Fruit fly (Drosophila melanogaster) whole organism, embryonic: ENCODE measurements around the gene Dh31.
A peak's percentile ranks its signal among the peaks of the same experiment; 100 is the strongest.

ENCODE experiments used
- Antp ChIP-seq: fragments of 200-800 bp; sonication (Bioruptor generic); optimal IDR thresholded peaks from 3 replicates; lab custom pipeline; 2016; ENCODE audit warnings: missing biosample characterization, missing genetic modification characterization
- B-H2 ChIP-seq: fragments of 200-800 bp; sonication (Bioruptor generic); optimal IDR thresholded peaks from 2 replicates; lab custom pipeline; 2018; ENCODE audit warnings: missing biosample characterization, mild to moderate bottlenecking, missing genetic modification characterization
- BEAF-32 ChIP-seq: fragments of 200-800 bp; sonication (Bioruptor generic); optimal IDR thresholded peaks from 3 replicates; lab custom pipeline; 2017; ENCODE audit warnings: missing biosample characterization, missing genetic modification characterization, mild to moderate bottlenecking, moderate library complexity, missing genetic modification reagents
- Bteb2 ChIP-seq: fragments of 200-800 bp; sonication (Bioruptor generic); optimal IDR thresholded peaks from 2 replicates; lab custom pipeline; 2016; ENCODE audit warnings: missing biosample characterization, missing genetic modification characterization
- CG10147 ChIP-seq: fragments of 200-800 bp; sonication (Bioruptor generic); optimal IDR thresholded peaks from 2 replicates; lab custom pipeline; 2019; ENCODE audit warnings: missing biosample characterization, mild to moderate bottlenecking, missing genetic modification characterization, moderate library complexity
- CG10209 ChIP-seq: fragments of 200-800 bp; sonication (Bioruptor generic); optimal IDR thresholded peaks from 3 replicates; lab custom pipeline; 2017; ENCODE audit warnings: missing biosample characterization, mild to moderate bottlenecking, missing genetic modification characterization, missing genetic modification reagents
- CG11247 ChIP-seq: fragments of 200-800 bp; sonication (Bioruptor generic); IDR thresholded peaks from 2 replicates; pipeline ENCODE4 v1.3.6; 2022; ENCODE audit warnings: missing biosample characterization, missing genetic modification characterization
- CG11560 ChIP-seq: fragments of 200-800 bp; sonication (Bioruptor generic); IDR thresholded peaks from 3 replicates; pipeline ENCODE4 v1.3.6; 2022; ENCODE audit warnings: missing biosample characterization, missing genetic modification characterization
- CG12391 ChIP-seq: fragments of 200-800 bp; sonication (Bioruptor generic); optimal IDR thresholded peaks from 3 replicates; lab custom pipeline; 2018; ENCODE audit warnings: missing biosample characterization, mild to moderate bottlenecking, missing genetic modification characterization, moderate library complexity
- CG14860 ChIP-seq: fragments of 200-800 bp; sonication (Bioruptor generic); IDR thresholded peaks from 3 replicates; pipeline ENCODE4 v1.3.6; 2022; ENCODE audit warnings: missing biosample characterization, missing genetic modification characterization; ENCODE audit not compliant: partially characterized antibody
- CG16779 ChIP-seq: fragments of 200-800 bp; sonication (Bioruptor generic); IDR thresholded peaks from 2 replicates; pipeline ENCODE4 v1.3.6; 2022; ENCODE audit warnings: missing biosample characterization, missing genetic modification characterization
- CG16813 ChIP-seq: fragments of 200-800 bp; sonication (Bioruptor generic); IDR thresholded peaks from 3 replicates; pipeline ENCODE4 v1.3.6; 2022; ENCODE audit warnings: missing biosample characterization, missing genetic modification characterization; ENCODE audit not compliant: partially characterized antibody
- CG18599 ChIP-seq: fragments of 200-800 bp; sonication (Bioruptor generic); optimal IDR thresholded peaks from 3 replicates; lab custom pipeline; 2017; ENCODE audit warnings: missing biosample characterization, missing genetic modification characterization, mild to moderate bottlenecking, moderate library complexity, missing genetic modification reagents
- CG2129 ChIP-seq: fragments of 200-800 bp; sonication (Bioruptor generic); IDR thresholded peaks from 2 replicates; pipeline ENCODE4 v1.3.6; 2022; ENCODE audit warnings: missing biosample characterization, missing genetic modification characterization; ENCODE audit not compliant: partially characterized antibody
- CG2199 ChIP-seq: fragments of 200-800 bp; sonication (Bioruptor generic); IDR thresholded peaks from 3 replicates; pipeline ENCODE4 v1.3.6; 2022; ENCODE audit warnings: missing biosample characterization, missing genetic modification characterization
- CG2678 ChIP-seq: fragments of 200-800 bp; sonication (Bioruptor generic); optimal IDR thresholded peaks from 3 replicates; lab custom pipeline; 2019; ENCODE audit warnings: missing biosample characterization, mild to moderate bottlenecking, missing genetic modification characterization, moderate library complexity
- CG2875 ChIP-seq: fragments of 200-800 bp; sonication (Bioruptor generic); optimal IDR thresholded peaks from 2 replicates; lab custom pipeline; 2017; ENCODE audit warnings: missing biosample characterization, mild to moderate bottlenecking, missing genetic modification characterization, missing genetic modification reagents
- CG30431 ChIP-seq: fragments of 200-800 bp; sonication (Bioruptor generic); optimal IDR thresholded peaks from 2 replicates; lab custom pipeline; 2017; ENCODE audit warnings: missing biosample characterization, missing genetic modification characterization
- CG31388 ChIP-seq: fragments of 200-800 bp; sonication (Bioruptor generic); optimal IDR thresholded peaks from 2 replicates; lab custom pipeline; 2016; ENCODE audit warnings: missing biosample characterization, missing genetic modification characterization
- CG42726 ChIP-seq: fragments of 200-800 bp; sonication (Bioruptor generic); IDR thresholded peaks from 2 replicates; pipeline ENCODE4 v1.3.6; 2022; ENCODE audit warnings: missing biosample characterization, missing genetic modification characterization; ENCODE audit not compliant: partially characterized antibody
- CG4282 ChIP-seq: fragments of 200-800 bp; sonication (Bioruptor generic); optimal IDR thresholded peaks from 2 replicates; lab custom pipeline; 2016; ENCODE audit warnings: missing biosample characterization, missing genetic modification characterization
- CG4424 ChIP-seq: fragments of 200-800 bp; sonication (Bioruptor generic); optimal IDR thresholded peaks from 3 replicates; lab custom pipeline; 2016; ENCODE audit warnings: missing biosample characterization, missing genetic modification characterization
- CG6683 ChIP-seq: fragments of 200-800 bp; sonication (Bioruptor generic); optimal IDR thresholded peaks from 2 replicates; lab custom pipeline; 2017; ENCODE audit warnings: missing biosample characterization, mild to moderate bottlenecking, missing genetic modification characterization, missing genetic modification reagents
- CG6813 ChIP-seq: fragments of 200-800 bp; sonication (Bioruptor generic); optimal IDR thresholded peaks from 2 replicates; lab custom pipeline; 2017; ENCODE audit warnings: missing biosample characterization, missing genetic modification characterization, mild to moderate bottlenecking, moderate library complexity, missing genetic modification reagents
- CG8924 ChIP-seq: fragments of 200-800 bp; optimal IDR thresholded peaks from 3 replicates; lab custom pipeline; 2019; ENCODE audit warnings: missing biosample characterization, mild to moderate bottlenecking, missing genetic modification characterization, moderate library complexity
- CG8944 ChIP-seq: fragments of 200-800 bp; sonication (Bioruptor generic); optimal IDR thresholded peaks from 3 replicates; lab custom pipeline; 2016; ENCODE audit warnings: missing biosample characterization, missing genetic modification characterization
- D ChIP-seq, 2 experiments: fragments of 200-800 bp in 1 of 2; fragments of >200 bp in 1 of 2; sonication (Bioruptor generic) in 1 of 2; optimal IDR thresholded peaks; 2 replicates in 1 of 2; 3 replicates in 1 of 2; lab custom pipeline; 2017; ENCODE audit warnings: mild to moderate bottlenecking in 1 of 2, missing biosample characterization in 1 of 2, missing genetic modification characterization in 1 of 2, missing genetic modification reagents in 1 of 2
- Dad ChIP-seq: fragments of 200-800 bp; sonication (Bioruptor generic); optimal IDR thresholded peaks from 3 replicates; lab custom pipeline; 2016; ENCODE audit warnings: missing biosample characterization, missing genetic modification characterization
- HHEX ChIP-seq: fragments of 200-800 bp; sonication (Bioruptor generic); optimal IDR thresholded peaks from 3 replicates; lab custom pipeline; 2017; ENCODE audit warnings: missing biosample characterization, mild to moderate bottlenecking, missing genetic modification characterization, missing genetic modification reagents
- Hmx ChIP-seq: fragments of 200-800 bp; sonication (Bioruptor generic); optimal IDR thresholded peaks from 2 replicates; lab custom pipeline; 2016; ENCODE audit warnings: missing biosample characterization, missing genetic modification characterization
- Hr39 ChIP-seq: fragments of >200 bp; optimal IDR thresholded peaks from 2 replicates; lab custom pipeline; 2017
- MESR4 ChIP-seq: fragments of 200-800 bp; sonication (Bioruptor generic); optimal IDR thresholded peaks from 2 replicates; lab custom pipeline; 2018; ENCODE audit warnings: missing biosample characterization, mild to moderate bottlenecking, missing genetic modification characterization, moderate library complexity
- Mrtf ChIP-seq: fragments of 200-800 bp; sonication (Bioruptor generic); IDR thresholded peaks from 3 replicates; pipeline ENCODE4 v1.3.6; 2022; ENCODE audit warnings: missing biosample characterization, missing genetic modification characterization
- NFAT ChIP-seq: fragments of 200-800 bp; sonication (Bioruptor generic); IDR thresholded peaks from 2 replicates; pipeline ENCODE4 v1.3.6; 2022; ENCODE audit warnings: missing biosample characterization, missing genetic modification characterization
- Nf-YB ChIP-seq: fragments of 200-800 bp; sonication (Bioruptor generic); optimal IDR thresholded peaks from 3 replicates; lab custom pipeline; 2019; ENCODE audit warnings: missing biosample characterization, mild to moderate bottlenecking, missing genetic modification characterization, moderate library complexity
- Sry-β ChIP-seq: fragments of 200-800 bp; sonication (Bioruptor generic); optimal IDR thresholded peaks from 2 replicates; lab custom pipeline; 2018; ENCODE audit warnings: missing biosample characterization, mild to moderate bottlenecking, missing genetic modification characterization, moderate library complexity
- Vsx1 ChIP-seq: fragments of 200-800 bp; sonication (Bioruptor generic); optimal IDR thresholded peaks from 2 replicates; lab custom pipeline; 2017; ENCODE audit warnings: missing biosample characterization, mild to moderate bottlenecking, missing genetic modification characterization, missing genetic modification reagents
- Xrp1 ChIP-seq: fragments of 200-800 bp; sonication (Bioruptor generic); IDR thresholded peaks from 2 replicates; pipeline ENCODE4 v1.3.6; 2022; ENCODE audit warnings: missing biosample characterization, missing genetic modification characterization
- YL-1 ChIP-seq: fragments of 200-800 bp; sonication (Bioruptor generic); optimal IDR thresholded peaks from 3 replicates; lab custom pipeline; 2017; ENCODE audit warnings: missing biosample characterization, mild to moderate bottlenecking, missing genetic modification characterization
- ash1 ChIP-seq: fragments of 200-800 bp; sonication (Bioruptor generic); optimal IDR thresholded peaks from 2 replicates; lab custom pipeline; 2018; ENCODE audit warnings: missing biosample characterization, mild to moderate bottlenecking, missing genetic modification characterization
- dimm ChIP-seq: fragments of 200-800 bp; sonication (Bioruptor generic); IDR thresholded peaks from 2 replicates; pipeline ENCODE4 v1.3.6; 2022; ENCODE audit warnings: missing biosample characterization, missing genetic modification characterization
- grau ChIP-seq: fragments of 200-800 bp; optimal IDR thresholded peaks from 3 replicates; lab custom pipeline; 2019; ENCODE audit warnings: missing biosample characterization, mild to moderate bottlenecking, missing genetic modification characterization, moderate library complexity
- kni ChIP-seq: fragments of 200-800 bp; sonication (Bioruptor generic); optimal IDR thresholded peaks from 3 replicates; lab custom pipeline; 2017; ENCODE audit warnings: mild to moderate bottlenecking, missing biosample characterization, missing genetic modification reagents, missing genetic modification characterization
- mam ChIP-seq: fragments of 200-800 bp; sonication (Bioruptor generic); optimal IDR thresholded peaks from 3 replicates; lab custom pipeline; 2016; ENCODE audit warnings: missing biosample characterization, missing genetic modification characterization
- pb ChIP-seq: fragments of 200-800 bp; sonication (Bioruptor generic); optimal IDR thresholded peaks from 3 replicates; lab custom pipeline; 2016; ENCODE audit warnings: missing biosample characterization, missing genetic modification characterization
- slp2 ChIP-seq: fragments of 200-800 bp; sonication (Bioruptor generic); optimal IDR thresholded peaks from 2 replicates; lab custom pipeline; 2016; ENCODE audit warnings: missing biosample characterization, missing genetic modification characterization
- yki ChIP-seq: fragments of >200 bp; optimal IDR thresholded peaks from 3 replicates; lab custom pipeline; 2018

Gene Dh31

dm6 chr2L:8463144-8464106 lies 43.2 kb downstream of the Dh31 start, which contains the start of gene Agpat2 (continued):
- TF ChIP-seq CG2129 (GFP tag; lab: Robert Waterston, UW) (no peak), slp2 (GFP tag; lab: Kevin White, UChicago) (peak; percentile 80), ash1 (GFP tag; lab: Kevin White, UChicago) (no peak), kni (GFP tag; lab: Kevin White, UChicago) (peak; percentile 34), HHEX (GFP tag; lab: Kevin White, UChicago) (peak; percentile 83), Vsx1 (GFP tag; lab: Kevin White, UChicago) (peak; percentile 48), Hr39 (lab: Kevin White, UChicago) (no peak), CG14860 (no peak), CG30431 (GFP tag; lab: Kevin White, UChicago) (peak; percentile 74), CG16779 (no peak), D (optimal IDR thresholded peaks at IDR 0.05; lab: Kevin White, UChicago) (no peak), D (GFP tag; optimal IDR thresholded peaks at IDR 0.05; lab: Kevin White, UChicago) (peak; percentile 85), Nf-YB (GFP tag; lab: Kevin White, UChicago) (peak; percentile 66), BEAF-32 (no peak), CG18599 (GFP tag; lab: Kevin White, UChicago) (peak; percentile 93), CG11247 (GFP tag; lab: Robert Waterston, UW) (peak; percentile 59), CG10209 (peak; percentile 83), CG4424 (peak; percentile 86), CG31388 (GFP tag; lab: Kevin White, UChicago) (peak; percentile 29), Xrp1 (GFP tag; lab: Robert Waterston, UW) (peak; percentile 89), CG6813 (GFP tag; lab: Kevin White, UChicago) (peak; percentile 88), mam (peak; percentile 80), CG8944 (GFP tag; lab: Kevin White, UChicago) (peak; percentile 78), CG10147 (GFP tag; lab: Kevin White, UChicago) (peak; percentile 80), Hmx (GFP tag; lab: Kevin White, UChicago) (peak; percentile 39), Bteb2 (GFP tag; lab: Kevin White, UChicago) (peak; percentile 71), CG2199 (no peak), CG8924 (peak; percentile 84), MESR4 (GFP tag; lab: Kevin White, UChicago) (peak; percentile 12), Dad (GFP tag; lab: Kevin White, UChicago) (peak; percentile 75), pb (GFP tag; lab: Kevin White, UChicago) (peak; percentile 32), yki (no peak), CG42726 (GFP tag; lab: Robert Waterston, UW) (no peak), CG11560 (peak; percentile 59; the same call in 2 of the 3 replicates), NFAT (0 out of 2 replicates have a peak, but pooled peaks have one; percentile 26), CG2875 (GFP tag; lab: Kevin White, UChicago) (peak; percentile 56), Sry-β (GFP tag; lab: Kevin White, UChicago) (peak; percentile 23), CG4282 (GFP tag; lab: Kevin White, UChicago) (peak; percentile 34), CG6683 (peak; percentile 76), YL-1 (GFP tag; lab: Kevin White, UChicago) (peak; percentile 11), CG16813 (GFP tag; lab: Robert Waterston, UW) (no peak), Antp (GFP tag; lab: Kevin White, UChicago) (peak; percentile 75), Mrtf (peak; percentile 78; the same call in 2 of the 3 replicates), dimm (GFP tag; lab: Robert Waterston, UW) (0 out of 2 replicates have a peak, but pooled peaks have one; percentile 37), grau (tag; lab: Kevin White, UChicago) (peak; percentile 83), CG12391 (peak; percentile 90), B-H2 (GFP tag; lab: Kevin White, UChicago) (peak; percentile 62), CG2678 (tag; lab: Kevin White, UChicago) (peak; percentile 92)
